Worm (Caenorhabditis elegans) whole organism, young adult: ENCODE data around the gene nhr-186.

Experiments
- B0035.1 ChIP-seq: sonication (generic microtip); optimal IDR thresholded peaks from 2 replicates; lab custom pipeline; 2016; ENCODE audit warnings: missing genetic modification characterization, mild to moderate bottlenecking, missing compliant biosample characterization, missing genotype, missing genetic modification reagents
- B0261.1 ChIP-seq: sonication (generic microtip); optimal IDR thresholded peaks from 2 replicates; lab custom pipeline; 2016; ENCODE audit warnings: mild to moderate bottlenecking, missing genetic modification characterization, moderate library complexity, missing compliant biosample characterization
- B0336.3 ChIP-seq: fragments of 200-800 bp; sonication (Bioruptor generic); IDR thresholded peaks from 2 replicates; pipeline ENCODE4 v1.3.6; 2022; ENCODE audit warnings: missing genetic modification characterization, missing compliant biosample characterization
- C17E4.6 ChIP-seq: fragments of 200-800 bp; sonication (Bioruptor generic); IDR thresholded peaks from 2 replicates; pipeline ENCODE4 v1.3.6; 2022; ENCODE audit warnings: missing genetic modification reagents, missing genetic modification characterization, missing compliant biosample characterization
- F22D6.2 ChIP-seq: sonication (generic microtip); optimal IDR thresholded peaks from 2 replicates; lab custom pipeline; 2016; ENCODE audit warnings: mild to moderate bottlenecking, missing genetic modification characterization, missing compliant biosample characterization
- F49E8.2 ChIP-seq: sonication (generic microtip); optimal IDR thresholded peaks from 3 replicates; lab custom pipeline; 2017; ENCODE audit warnings: missing genetic modification characterization, mild to moderate bottlenecking, missing compliant biosample characterization, antibody characterized with exemption, moderate library complexity; ENCODE audit not compliant: insufficient read depth
- F55B11.4 ChIP-seq: sonication (generic microtip); optimal IDR thresholded peaks from 2 replicates; lab custom pipeline; 2016; ENCODE audit warnings: missing compliant biosample characterization, missing genetic modification characterization, borderline replicate concordance; ENCODE audit not compliant: insufficient read depth
- Y53G8AR.9 ChIP-seq: fragments of 200-800 bp; sonication (Bioruptor generic); conservative IDR thresholded peaks from 2 replicates; pipeline ENCODE4 v1.3.6; 2022; ENCODE audit warnings: missing genetic modification reagents, missing genetic modification characterization, missing compliant biosample characterization
- ama-1 ChIP-seq, 3 experiments: fragments of 150-350 bp in 1 of 3; sonication (generic microtip) in 2 of 3; optimal IDR thresholded peaks; 2 replicates each; lab custom pipeline; 2014 to 2018; ENCODE audit warnings: missing biosample characterization in 2 of 3, missing genetic modification characterization in 2 of 3, missing genetic modification reagents in 2 of 3
- aptf-2 ChIP-seq: fragments of 200-800 bp; sonication (Bioruptor generic); conservative IDR thresholded peaks from 2 replicates; pipeline ENCODE4 v1.3.6; 2022; ENCODE audit warnings: missing genetic modification reagents, missing genetic modification characterization, missing compliant biosample characterization
- attf-6 ChIP-seq: fragments of 200-800 bp; sonication (Bioruptor generic); IDR thresholded peaks from 2 replicates; pipeline ENCODE4 v1.3.6; 2022; ENCODE audit warnings: missing genetic modification reagents, missing genetic modification characterization, missing compliant biosample characterization
- bed-1 ChIP-seq: fragments of 200-800 bp; sonication (Bioruptor generic); IDR thresholded peaks from 2 replicates; pipeline ENCODE4 v1.3.6; 2022; ENCODE audit warnings: missing genetic modification reagents, missing genetic modification characterization, missing compliant biosample characterization
- bed-2 ChIP-seq: fragments of 200-800 bp; sonication (Bioruptor generic); IDR thresholded peaks from 2 replicates; pipeline ENCODE4 v1.3.6; 2022; ENCODE audit warnings: missing genetic modification reagents, missing genetic modification characterization, missing compliant biosample characterization
- ceh-79 ChIP-seq: sonication (generic microtip); optimal IDR thresholded peaks from 2 replicates; lab custom pipeline; 2017; ENCODE audit warnings: mild to moderate bottlenecking, missing genetic modification characterization, missing compliant biosample characterization
- ceh-91 ChIP-seq: fragments of 200-800 bp; sonication (Bioruptor generic); IDR thresholded peaks from 2 replicates; pipeline ENCODE4 v1.3.6; 2022; ENCODE audit warnings: missing genetic modification reagents, missing genetic modification characterization, missing compliant biosample characterization
- hmg-1.2 ChIP-seq: fragments of 200-800 bp; sonication (Bioruptor generic); IDR thresholded peaks from 2 replicates; pipeline ENCODE4 v1.3.6; 2022; ENCODE audit warnings: missing genetic modification reagents, missing genetic modification characterization, missing compliant biosample characterization
- lag-1 ChIP-seq: fragments of 200-800 bp; sonication (Bioruptor generic); IDR thresholded peaks from 2 replicates; pipeline ENCODE4 v1.3.6; 2022; ENCODE audit warnings: missing genetic modification reagents, missing genetic modification characterization, missing compliant biosample characterization
- let-526 ChIP-seq: fragments of 200-800 bp; sonication (Bioruptor generic); IDR thresholded peaks from 2 replicates; pipeline ENCODE4 v1.3.6; 2022; ENCODE audit warnings: missing genetic modification reagents, missing genetic modification characterization, missing compliant biosample characterization
- let-607 ChIP-seq, 2 experiments: fragments of 200-800 bp in 1 of 2; sonication (Bioruptor generic) in 1 of 2; sonication (generic microtip) in 1 of 2; optimal IDR thresholded peaks; 2 replicates each; lab custom pipeline; 2016 to 2018; ENCODE audit warnings: mild to moderate bottlenecking in 2 of 2, missing compliant biosample characterization in 2 of 2, missing genetic modification characterization in 2 of 2, moderate library complexity in 2 of 2, missing genotype in 1 of 2
- lin-26 ChIP-seq: fragments of 200-800 bp; sonication (Bioruptor generic); IDR thresholded peaks from 2 replicates; pipeline ENCODE4 v1.3.6; 2022; ENCODE audit warnings: missing genetic modification reagents, missing genetic modification characterization, missing compliant biosample characterization
- lin-40 ChIP-seq: sonication (generic microtip); optimal IDR thresholded peaks from 2 replicates; lab custom pipeline; 2016; ENCODE audit warnings: missing genetic modification characterization, mild to moderate bottlenecking, missing compliant biosample characterization, missing genotype, missing genetic modification reagents
- madf-8 ChIP-seq: fragments of 200-800 bp; sonication (Bioruptor generic); conservative IDR thresholded peaks from 2 replicates; pipeline ENCODE4 v1.3.6; 2022; ENCODE audit warnings: missing genetic modification reagents, missing genetic modification characterization, missing compliant biosample characterization
- mcd-1 ChIP-seq: fragments of 200-800 bp; sonication (Bioruptor generic); IDR thresholded peaks from 2 replicates; pipeline ENCODE4 v1.3.6; 2022; ENCODE audit warnings: missing genetic modification reagents, missing genetic modification characterization, missing compliant biosample characterization
- mxl-1 ChIP-seq: sonication (generic microtip); optimal IDR thresholded peaks from 2 replicates; lab custom pipeline; 2016; ENCODE audit warnings: missing genetic modification characterization, missing compliant biosample characterization
- nfyb-1 ChIP-seq: fragments of 200-800 bp; sonication (Bioruptor generic); IDR thresholded peaks from 2 replicates; pipeline ENCODE4 v1.3.6; 2022; ENCODE audit warnings: missing genetic modification reagents, missing genetic modification characterization, missing compliant biosample characterization
- nhr-179 ChIP-seq: sonication (generic microtip); optimal IDR thresholded peaks from 2 replicates; lab custom pipeline; 2016; ENCODE audit warnings: mild to moderate bottlenecking, missing genetic modification characterization, missing compliant biosample characterization
- nhr-80 ChIP-seq: sonication (generic microtip); optimal IDR thresholded peaks from 2 replicates; lab custom pipeline; 2016; ENCODE audit warnings: missing genetic modification characterization, missing compliant biosample characterization
- sdz-38 ChIP-seq: sonication (generic microtip); optimal IDR thresholded peaks from 2 replicates; lab custom pipeline; 2016; ENCODE audit warnings: missing genotype, missing genetic modification characterization, missing compliant biosample characterization
- snpc-1.3 ChIP-seq: sonication (generic microtip); optimal IDR thresholded peaks from 2 replicates; lab custom pipeline; 2017; ENCODE audit warnings: missing genetic modification characterization, mild to moderate bottlenecking, missing compliant biosample characterization, antibody characterized with exemption, moderate library complexity, missing genotype, missing genetic modification reagents; ENCODE audit not compliant: insufficient read depth
- tlf-1 ChIP-seq: fragments of 200-800 bp; sonication (Bioruptor generic); optimal IDR thresholded peaks from 2 replicates; lab custom pipeline; 2018; ENCODE audit warnings: mild to moderate bottlenecking, missing genetic modification characterization, missing compliant biosample characterization
- zfh-2 ChIP-seq: fragments of 200-800 bp; sonication (Bioruptor generic); conservative IDR thresholded peaks from 2 replicates; pipeline ENCODE4 v1.3.6; 2022; ENCODE audit warnings: missing genetic modification reagents, missing genetic modification characterization, missing compliant biosample characterization
- ztf-26 ChIP-seq: sonication (generic microtip); optimal IDR thresholded peaks from 2 replicates; lab custom pipeline; 2017; ENCODE audit warnings: missing genetic modification characterization, missing compliant biosample characterization
- ztf-28 ChIP-seq: fragments of 200-800 bp; sonication (Bioruptor generic); IDR thresholded peaks from 2 replicates; pipeline ENCODE4 v1.3.6; 2022; ENCODE audit warnings: missing genetic modification reagents, missing genetic modification characterization, missing compliant biosample characterization
- ztf-3 ChIP-seq: fragments of 200-800 bp; sonication (Bioruptor generic); optimal IDR thresholded peaks from 2 replicates; lab custom pipeline; 2018; ENCODE audit warnings: mild to moderate bottlenecking, missing genetic modification characterization, missing compliant biosample characterization
- ztf-6 ChIP-seq: fragments of 200-800 bp; sonication (Bioruptor generic); IDR thresholded peaks from 2 replicates; pipeline ENCODE4 v1.3.6; 2022; ENCODE audit warnings: missing genetic modification reagents, missing genetic modification characterization, missing compliant biosample characterization

The nhr-186 gene

ce11 chrV:3865273-3865672 lies 10.5 kb upstream of the nhr-186 start:
- no peak for TF ChIP-seq F22D6.2 (tag; lab: Kevin White, UChicago)

ce11 chrV:3862851-3863250 lies 8.1 kb upstream of the nhr-186 start, which contains the start of gene nhr-187:
TSS of gene nhr-187 (minus strand) at chrV:3862951.
- no peak for TF ChIP-seq lag-1 (GFP tag; lab: Robert Waterston, UW)
- no peak for TF ChIP-seq snpc-1.3 (tag; lab: Kevin White, UChicago)
- TF ChIP-seq bed-2 (GFP tag; lab: Robert Waterston, UW) = no peak
- TF ChIP-seq bed-1 (GFP tag; lab: Robert Waterston, UW) = no peak
- TF ChIP-seq nfyb-1 (GFP tag; lab: Robert Waterston, UW) = no peak
- no peak for TF ChIP-seq zfh-2 (GFP tag; lab: Robert Waterston, UW)
- no peak for TF ChIP-seq nhr-80 (tag; lab: Kevin White, UChicago)
- no peak for TF ChIP-seq hmg-1.2
- no peak for TF ChIP-seq lin-26 (GFP tag; lab: Robert Waterston, UW)
- TF ChIP-seq lin-40 = no peak
- no peak for TF ChIP-seq mcd-1
- no peak for TF ChIP-seq B0035.1
- no peak for TF ChIP-seq madf-8
- no peak for TF ChIP-seq attf-6
- TF ChIP-seq C17E4.6 = no peak
- no peak for TF ChIP-seq tlf-1 (GFP tag; lab: Kevin White, UChicago)

ce11 chrV:3860123-3860522 lies 5.4 kb upstream of the nhr-186 start, which contains the start of gene nhr-189:
TSS of gene nhr-189 (minus strand) at chrV:3860243.
- TF ChIP-seq B0261.1 (tag; lab: Kevin White, UChicago) (no peak), F55B11.4 (tag; lab: Kevin White, UChicago) (no peak), let-526 (GFP tag; lab: Robert Waterston, UW) (no peak), tlf-1 (GFP tag; lab: Kevin White, UChicago) (no peak), ama-1 (optimal IDR thresholded peaks at IDR 0.05; lab: Kevin White, UChicago) (no peak), ama-1 (GFP tag; optimal IDR thresholded peaks at IDR 0.05; lab: Kevin White, UChicago) (no peak), ztf-28 (no peak), ztf-3 (no peak), ceh-91 (GFP tag; lab: Robert Waterston, UW) (no peak), attf-6 (no peak), bed-1 (GFP tag; lab: Robert Waterston, UW) (no peak)
- TF ChIP-seq, all 124 proteins: peak for 0

- TF ChIP-seq aptf-2 (GFP tag; lab: Robert Waterston, UW) = no peak
- TF ChIP-seq, all 124 proteins: peak for 0
Observed at ce11 chrV:3857778-3858177, 3.0 kb upstream of the nhr-186 start, which contains the start of gene nhr-188. TSS of gene nhr-188 (minus strand) at chrV:3857861.

ce11 chrV:3855916-3856315 lies 1.2 kb upstream of the nhr-186 start:
- TF ChIP-seq ztf-3 (no peak), nfyb-1 (GFP tag; lab: Robert Waterston, UW) (no peak), Y53G8AR.9 (no peak), ceh-79 (tag; lab: Kevin White, UChicago) (no peak), let-607 (tag; optimal IDR thresholded peaks at IDR 0.05; lab: Kevin White, UChicago) (no peak), C17E4.6 (no peak), mxl-1 (tag; lab: Kevin White, UChicago) (no peak), F49E8.2 (tag; lab: Kevin White, UChicago) (no peak), F22D6.2 (tag; lab: Kevin White, UChicago) (no peak), nhr-179 (no peak), let-526 (GFP tag; lab: Robert Waterston, UW) (no peak), ztf-6 (GFP tag; lab: Robert Waterston, UW) (no peak), ztf-26 (tag; lab: Kevin White, UChicago) (no peak), B0035.1 (no peak), attf-6 (no peak), B0336.3 (GFP tag; lab: Robert Waterston, UW) (no peak), sdz-38 (tag; lab: Kevin White, UChicago) (no peak)
